Worm (Caenorhabditis elegans) whole organism, mixed stage, embryonic: ENCODE data around the gene Y53F4B.25.

Source experiments
- flh-1 ChIP-seq: fragments of 200-800 bp; sonication (Bioruptor generic); optimal IDR thresholded peaks from 2 replicates; lab custom pipeline; 2018; ENCODE audit warnings: mild to moderate bottlenecking, missing genetic modification characterization, moderate library complexity, missing compliant biosample characterization
- hlh-1 ChIP-seq: fragments of 150-350 bp; optimal IDR thresholded peaks from 2 replicates; lab custom pipeline; 2014; ENCODE audit warnings: missing biosample characterization, missing genetic modification reagents, missing genetic modification characterization

DNA sequence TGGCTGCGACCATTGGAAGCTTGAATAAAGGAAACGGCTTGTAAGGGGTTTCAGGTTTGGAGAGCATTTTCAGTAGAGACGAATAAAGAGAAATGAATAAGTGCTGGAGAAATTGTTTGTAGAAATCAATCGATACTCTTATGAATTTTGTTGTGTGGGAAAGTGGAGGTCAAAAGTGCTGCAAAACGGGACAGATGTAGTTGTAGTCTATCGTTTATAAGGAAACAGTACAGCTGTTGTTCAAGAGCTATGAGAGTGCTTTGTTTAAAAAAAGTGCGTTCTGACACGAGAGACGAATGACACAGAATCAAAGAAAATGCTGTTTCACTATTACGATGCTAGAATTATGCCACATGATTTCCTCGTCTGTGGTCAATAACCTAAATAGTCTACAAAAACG, 5.5 kb upstream of the Y53F4B.25 start, which contains the start of gene Y53F4B.62:
- TF ChIP-seq hlh-1 (tag; lab: Kevin White, UChicago) (no peak), flh-1 (GFP tag; lab: Kevin White, UChicago) (no peak)
